Fruit fly (Drosophila melanogaster) whole organism, embryonic: ENCODE measurements around the gene CG7841.

Source experiments
- ATbp ChIP-seq: fragments of 200-800 bp; sonication (Bioruptor generic); optimal IDR thresholded peaks from 2 replicates; lab custom pipeline; 2017; ENCODE audit warnings: missing biosample characterization, mild to moderate bottlenecking, missing genetic modification characterization, missing genetic modification reagents
- Abd-B ChIP-seq: fragments of 200-800 bp; sonication (Bioruptor generic); optimal IDR thresholded peaks from 2 replicates; lab custom pipeline; 2018; ENCODE audit warnings: missing biosample characterization, mild to moderate bottlenecking, missing genetic modification characterization, moderate library complexity
- Aef1 ChIP-seq: fragments of 200-800 bp; sonication (Bioruptor generic); IDR thresholded peaks from 3 replicates; pipeline ENCODE4 v1.3.6; 2022; ENCODE audit warnings: missing biosample characterization, missing genetic modification characterization
- Awh ChIP-seq: fragments of 200-800 bp; sonication (Bioruptor generic); IDR thresholded peaks from 2 replicates; pipeline ENCODE4, ENCODE4 v1.3.6; 2022; ENCODE audit warnings: missing biosample characterization, missing genetic modification characterization
- Bdp1 ChIP-seq: fragments of 200-800 bp; sonication (Bioruptor generic); optimal IDR thresholded peaks from 3 replicates; lab custom pipeline; 2016; ENCODE audit warnings: missing biosample characterization, missing genetic modification characterization
- CG10147 ChIP-seq: fragments of 200-800 bp; sonication (Bioruptor generic); optimal IDR thresholded peaks from 2 replicates; lab custom pipeline; 2019; ENCODE audit warnings: missing biosample characterization, mild to moderate bottlenecking, missing genetic modification characterization, moderate library complexity
- CG10565 ChIP-seq: fragments of 200-800 bp; sonication (Bioruptor generic); optimal IDR thresholded peaks from 3 replicates; lab custom pipeline; 2016; ENCODE audit warnings: missing biosample characterization, mild to moderate bottlenecking, missing genetic modification characterization
- CG11085 ChIP-seq: fragments of 200-800 bp; sonication (Bioruptor generic); IDR thresholded peaks from 2 replicates; pipeline ENCODE4 v1.3.6; 2022; ENCODE audit warnings: missing biosample characterization, missing genetic modification characterization
- CG11456 ChIP-seq: fragments of 200-800 bp; sonication (Bioruptor generic); IDR thresholded peaks from 3 replicates; pipeline ENCODE4 v1.3.6; 2022; ENCODE audit warnings: missing biosample characterization, missing genetic modification characterization
- CG12219 ChIP-seq: fragments of 200-800 bp; sonication (Bioruptor generic); optimal IDR thresholded peaks from 3 replicates; lab custom pipeline; 2018; ENCODE audit warnings: missing biosample characterization, mild to moderate bottlenecking, missing genetic modification characterization
- CG12391 ChIP-seq: fragments of 200-800 bp; sonication (Bioruptor generic); optimal IDR thresholded peaks from 3 replicates; lab custom pipeline; 2018; ENCODE audit warnings: missing biosample characterization, mild to moderate bottlenecking, missing genetic modification characterization, moderate library complexity
- CG12744 ChIP-seq: fragments of 200-800 bp; sonication (Bioruptor generic); optimal IDR thresholded peaks from 2 replicates; lab custom pipeline; 2016; ENCODE audit warnings: missing biosample characterization, missing genetic modification characterization
- CG14710 ChIP-seq: fragments of 200-800 bp; sonication (Bioruptor generic); optimal IDR thresholded peaks from 3 replicates; lab custom pipeline; 2019; ENCODE audit warnings: missing biosample characterization, mild to moderate bottlenecking, missing genetic modification characterization, moderate library complexity
- CG17328 ChIP-seq: fragments of 200-800 bp; sonication (Bioruptor generic); IDR thresholded peaks from 2 replicates; pipeline ENCODE4 v1.3.6; 2022; ENCODE audit warnings: missing biosample characterization, missing genetic modification characterization
- CG1832 ChIP-seq: fragments of 200-800 bp; sonication (Bioruptor generic); optimal IDR thresholded peaks from 2 replicates; lab custom pipeline; 2017; ENCODE audit warnings: missing biosample characterization, mild to moderate bottlenecking, missing genetic modification characterization, inconsistent platforms
- CG18619 ChIP-seq: fragments of 200-800 bp; sonication (Bioruptor generic); optimal IDR thresholded peaks from 3 replicates; lab custom pipeline; 2017; ENCODE audit warnings: missing biosample characterization, mild to moderate bottlenecking, missing genetic modification characterization
- CG2712 ChIP-seq: fragments of 200-800 bp; optimal IDR thresholded peaks from 3 replicates; lab custom pipeline; 2019; ENCODE audit warnings: missing biosample characterization, mild to moderate bottlenecking, missing genetic modification characterization, moderate library complexity
- CG34376 ChIP-seq: fragments of 200-800 bp; sonication (Bioruptor generic); optimal IDR thresholded peaks from 2 replicates; lab custom pipeline; 2018; ENCODE audit warnings: missing biosample characterization, mild to moderate bottlenecking, missing genetic modification characterization
- CG4617 ChIP-seq: fragments of 200-800 bp; sonication (Bioruptor generic); optimal IDR thresholded peaks from 3 replicates; lab custom pipeline; 2016; ENCODE audit warnings: missing biosample characterization, missing genetic modification characterization, borderline replicate concordance
- CG4730 ChIP-seq: fragments of 200-800 bp; sonication (Bioruptor generic); IDR thresholded peaks from 2 replicates; pipeline ENCODE4 v1.3.6; 2022; ENCODE audit warnings: missing biosample characterization, missing genetic modification characterization
- CG4854 ChIP-seq: fragments of 200-800 bp; sonication (Bioruptor generic); optimal IDR thresholded peaks from 2 replicates; lab custom pipeline; 2016; ENCODE audit warnings: missing biosample characterization, missing genetic modification characterization, inconsistent platforms
- CG6689 ChIP-seq: fragments of 200-800 bp; sonication (Bioruptor generic); IDR thresholded peaks from 2 replicates; pipeline ENCODE4 v1.3.6; 2022; ENCODE audit warnings: missing biosample characterization, missing genetic modification characterization
- CG7271 ChIP-seq: fragments of 200-800 bp; sonication (Bioruptor generic); optimal IDR thresholded peaks from 2 replicates; lab custom pipeline; 2018; ENCODE audit warnings: missing biosample characterization, mild to moderate bottlenecking, missing genetic modification characterization, moderate library complexity
- CG7786 ChIP-seq: fragments of 200-800 bp; sonication (Bioruptor generic); optimal IDR thresholded peaks from 2 replicates; lab custom pipeline; 2016; ENCODE audit warnings: missing biosample characterization, missing genetic modification characterization
- CG8290 ChIP-seq, 3 experiments: fragments of 200-800 bp; sonication (Bioruptor generic); optimal IDR thresholded peaks; 2 replicates each; lab custom pipeline; 2016 to 2019; ENCODE audit warnings: missing biosample characterization in 3 of 3, missing genetic modification characterization in 3 of 3, mild to moderate bottlenecking in 2 of 3, moderate library complexity in 1 of 3
- CG9437 ChIP-seq: fragments of 200-800 bp; sonication (Bioruptor generic); optimal IDR thresholded peaks from 2 replicates; lab custom pipeline; 2018; ENCODE audit warnings: missing biosample characterization, mild to moderate bottlenecking, missing genetic modification characterization
- CG9609 ChIP-seq: fragments of 200-800 bp; sonication (Bioruptor generic); optimal IDR thresholded peaks from 3 replicates; lab custom pipeline; 2016; ENCODE audit warnings: missing biosample characterization, missing genetic modification characterization
- CG9797 ChIP-seq: fragments of 200-800 bp; sonication (Bioruptor generic); optimal IDR thresholded peaks from 3 replicates; lab custom pipeline; 2018; ENCODE audit warnings: missing biosample characterization, mild to moderate bottlenecking, missing genetic modification characterization
- D19A ChIP-seq: fragments of 200-800 bp; optimal IDR thresholded peaks from 3 replicates; lab custom pipeline; 2019; ENCODE audit warnings: missing biosample characterization, mild to moderate bottlenecking, missing genetic modification characterization, moderate library complexity
- Ets97D ChIP-seq: fragments of 200-800 bp; sonication (Bioruptor generic); optimal IDR thresholded peaks from 3 replicates; lab custom pipeline; 2016; ENCODE audit warnings: missing biosample characterization, missing genetic modification characterization
- Hr51 ChIP-seq, 2 experiments: fragments of 200-800 bp; sonication (Bioruptor generic); optimal IDR thresholded peaks; 2 replicates in 1 of 2; 3 replicates in 1 of 2; lab custom pipeline; 2016 to 2018; ENCODE audit warnings: missing biosample characterization in 2 of 2, missing genetic modification characterization in 2 of 2, mild to moderate bottlenecking in 1 of 2, moderate library complexity in 1 of 2
- Nf-YC ChIP-seq: fragments of 200-800 bp; optimal IDR thresholded peaks from 3 replicates; lab custom pipeline; 2019; ENCODE audit warnings: missing biosample characterization, mild to moderate bottlenecking, missing genetic modification characterization, moderate library complexity
- Poxn ChIP-seq: fragments of 200-800 bp; sonication (Bioruptor generic); IDR thresholded peaks from 2 replicates; pipeline ENCODE4 v1.3.6; 2022; ENCODE audit warnings: missing biosample characterization, missing genetic modification characterization
- Spps ChIP-seq: fragments of 200-800 bp; sonication (Bioruptor generic); optimal IDR thresholded peaks from 2 replicates; lab custom pipeline; 2018; ENCODE audit warnings: missing biosample characterization, mild to moderate bottlenecking, missing genetic modification characterization
- bbx ChIP-seq: fragments of 200-800 bp; sonication (Bioruptor generic); IDR thresholded peaks from 2 replicates; pipeline ENCODE4 v1.3.6; 2022; ENCODE audit warnings: missing biosample characterization, missing genetic modification characterization; ENCODE audit not compliant: partially characterized antibody
- bowl ChIP-seq: fragments of 200-800 bp; sonication (Bioruptor generic); IDR thresholded peaks from 2 replicates; pipeline ENCODE4 v1.3.6; 2022; ENCODE audit warnings: missing biosample characterization, missing genetic modification characterization
- dan ChIP-seq: fragments of 200-800 bp; sonication (Bioruptor generic); IDR thresholded peaks from 2 replicates; pipeline ENCODE4 v1.3.6; 2022; ENCODE audit warnings: missing biosample characterization, missing genetic modification characterization
- inv ChIP-seq: fragments of 200-800 bp; sonication (Bioruptor generic); IDR thresholded peaks from 2 replicates; pipeline ENCODE4 v1.3.6; 2022; ENCODE audit warnings: missing biosample characterization, missing genetic modification characterization; ENCODE audit not compliant: partially characterized antibody
- ken ChIP-seq: fragments of 200-800 bp; sonication (Bioruptor generic); IDR thresholded peaks from 3 replicates; pipeline ENCODE4 v1.3.6; 2022; ENCODE audit warnings: missing biosample characterization, missing genetic modification characterization
- klu ChIP-seq: fragments of 200-800 bp; sonication (Bioruptor generic); IDR thresholded peaks from 2 replicates; pipeline ENCODE4 v1.3.6; 2022; ENCODE audit warnings: missing biosample characterization, missing genetic modification characterization
- luna ChIP-seq: fragments of 200-800 bp; sonication (Bioruptor generic); optimal IDR thresholded peaks from 2 replicates; lab custom pipeline; 2016; ENCODE audit warnings: missing biosample characterization, missing genetic modification characterization
- mirr ChIP-seq: fragments of 200-800 bp; sonication (Bioruptor generic); optimal IDR thresholded peaks from 3 replicates; lab custom pipeline; 2018; ENCODE audit warnings: missing biosample characterization, mild to moderate bottlenecking, missing genetic modification characterization
- onecut ChIP-seq: fragments of 200-800 bp; sonication (Bioruptor generic); IDR thresholded peaks from 2 replicates; pipeline ENCODE4 v1.3.6; 2022; ENCODE audit warnings: missing biosample characterization, missing genetic modification characterization
- sc ChIP-seq, 3 experiments: fragments of >200 bp in 2 of 3; fragments of 200-800 bp in 1 of 3; sonication (Bioruptor generic) in 1 of 3; optimal IDR thresholded peaks; 2 replicates in 2 of 3; 3 replicates in 1 of 3; lab custom pipeline; 2017; ENCODE audit warnings: mild to moderate bottlenecking in 1 of 3, missing biosample characterization in 1 of 3, missing genetic modification characterization in 1 of 3, missing genetic modification reagents in 1 of 3
- seq ChIP-seq: fragments of 200-800 bp; sonication (Bioruptor generic); IDR thresholded peaks from 2 replicates; pipeline ENCODE4 v1.3.6; 2022; ENCODE audit warnings: missing biosample characterization, missing genetic modification characterization
- tgo ChIP-seq: fragments of 200-800 bp; sonication (Bioruptor generic); IDR thresholded peaks from 3 replicates; pipeline ENCODE4 v1.3.6; 2022; ENCODE audit warnings: missing biosample characterization, missing genetic modification characterization
- tin ChIP-seq: fragments of 200-800 bp; sonication (Bioruptor generic); optimal IDR thresholded peaks from 3 replicates; lab custom pipeline; 2016; ENCODE audit warnings: missing biosample characterization, missing genetic modification characterization
- ttk ChIP-seq: fragments of 200-800 bp; sonication (Bioruptor generic); IDR thresholded peaks from 2 replicates; pipeline ENCODE4 v2.1.2; 2022; ENCODE audit warnings: missing biosample characterization, missing genetic modification characterization
- usp ChIP-seq: fragments of >200 bp; optimal IDR thresholded peaks from 2 replicates; lab custom pipeline; 2017; ENCODE audit warnings: missing biosample characterization, missing genetic modification characterization

The CG7841 gene

dm6 chr3L:15533402-15534129 lies 25.5 kb upstream of the CG7841 start (continued):
- TF ChIP-seq CG34376 (no peak), CG10565 (GFP tag; lab: Kevin White, UChicago) (no peak), mirr (no peak), CG9437 (no peak), CG4730 (GFP tag; lab: Robert Waterston, UW) (no peak), CG18619 (GFP tag; lab: Kevin White, UChicago) (no peak), bbx (GFP tag; lab: Robert Waterston, UW) (no peak), CG9797 (GFP tag; lab: Kevin White, UChicago) (no peak), usp (GFP tag; lab: Kevin White, UChicago) (no peak), CG11085 (no peak), CG8290 (GFP tag; optimal IDR thresholded peaks at IDR 0.05; lab: Kevin White, UChicago) (no peak), CG8290 (tag; optimal IDR thresholded peaks at IDR 0.05; lab: Kevin White, UChicago) (peak in 1 of 2 experiments; percentile 40), Poxn (GFP tag; lab: Robert Waterston, UW) (no peak), CG12391 (tag; lab: Kevin White, UChicago) (peak; percentile 32), CG12744 (GFP tag; lab: Kevin White, UChicago) (no peak), CG6689 (no peak), CG12219 (GFP tag; lab: Kevin White, UChicago) (peak; percentile 19), onecut (GFP tag; lab: Robert Waterston, UW) (no peak), tgo (GFP tag; lab: Robert Waterston, UW) (no peak), CG11456 (no peak), CG17328 (GFP tag; lab: Robert Waterston, UW) (peak; percentile 20; the same call in 1 of the 2 replicates), CG1832 (no peak), CG4617 (GFP tag; lab: Kevin White, UChicago) (no peak), Nf-YC (no peak), seq (GFP tag; lab: Robert Waterston, UW) (no peak), Spps (tag; lab: Kevin White, UChicago) (peak; percentile 34), sc (optimal IDR thresholded peaks at IDR 0.05; lab: Kevin White, UChicago) (no peak), sc (GFP tag; optimal IDR thresholded peaks at IDR 0.05; lab: Kevin White, UChicago) (no peak), ATbp (GFP tag; lab: Kevin White, UChicago) (peak; percentile 36), CG2712 (tag; lab: Kevin White, UChicago) (peak; percentile 63), Abd-B (GFP tag; lab: Kevin White, UChicago) (peak; percentile 13), CG7786 (peak; percentile 53), ken (GFP tag; lab: Robert Waterston, UW) (peak; percentile 35; the same call in 1 of the 3 replicates), Aef1 (GFP tag; lab: Robert Waterston, UW) (no peak), CG9609 (GFP tag; lab: Kevin White, UChicago) (no peak), luna (no peak), CG14710 (tag; lab: Kevin White, UChicago) (no peak), tin (no peak), Awh (GFP tag; lab: Robert Waterston, UW) (peak; percentile 12; the same call in 1 of the 2 replicates), Ets97D (no peak), CG10147 (GFP tag; lab: Kevin White, UChicago) (no peak), D19A (tag; lab: Kevin White, UChicago) (peak; percentile 75), dan (GFP tag; lab: Robert Waterston, UW) (no peak), bowl (GFP tag; lab: Robert Waterston, UW) (no peak), ttk (GFP tag; lab: Robert Waterston, UW) (peak; percentile 53), inv (no peak), CG4854 (no peak), CG7271 (no peak), klu (GFP tag; lab: Robert Waterston, UW) (no peak), Hr51 (GFP tag; optimal IDR thresholded peaks at IDR 0.05; lab: Kevin White, UChicago) (peak in 1 of 2 experiments; percentile 65), Bdp1 (no peak)
